Worm (Caenorhabditis elegans) whole organism, L1 larva: ENCODE measurements around the gene lrx-1.

ENCODE experiments used
- lsy-2 ChIP-seq, 2 experiments: fragments of 150-350 bp; optimal IDR thresholded peaks; 2 replicates each; lab custom pipeline; 2014; ENCODE audit warnings: missing biosample characterization in 2 of 2, missing genetic modification characterization in 2 of 2
- ztf-4 ChIP-seq: fragments of 150-350 bp; optimal IDR thresholded peaks from 2 replicates; lab custom pipeline; 2014; ENCODE audit warnings: missing biosample characterization, missing genetic modification characterization

ce11 chrV:12295015-12295414, 42.6 kb downstream of the lrx-1 start:
- TF ChIP-seq lsy-2 (tag; optimal IDR thresholded peaks at IDR 0.05; lab: Kevin White, UChicago): no peak
- no peak for TF ChIP-seq ztf-4 (tag; lab: Kevin White, UChicago)
